ENCODE assay signal across 4 fruit fly cellular contexts in the genomic region with DNA sequence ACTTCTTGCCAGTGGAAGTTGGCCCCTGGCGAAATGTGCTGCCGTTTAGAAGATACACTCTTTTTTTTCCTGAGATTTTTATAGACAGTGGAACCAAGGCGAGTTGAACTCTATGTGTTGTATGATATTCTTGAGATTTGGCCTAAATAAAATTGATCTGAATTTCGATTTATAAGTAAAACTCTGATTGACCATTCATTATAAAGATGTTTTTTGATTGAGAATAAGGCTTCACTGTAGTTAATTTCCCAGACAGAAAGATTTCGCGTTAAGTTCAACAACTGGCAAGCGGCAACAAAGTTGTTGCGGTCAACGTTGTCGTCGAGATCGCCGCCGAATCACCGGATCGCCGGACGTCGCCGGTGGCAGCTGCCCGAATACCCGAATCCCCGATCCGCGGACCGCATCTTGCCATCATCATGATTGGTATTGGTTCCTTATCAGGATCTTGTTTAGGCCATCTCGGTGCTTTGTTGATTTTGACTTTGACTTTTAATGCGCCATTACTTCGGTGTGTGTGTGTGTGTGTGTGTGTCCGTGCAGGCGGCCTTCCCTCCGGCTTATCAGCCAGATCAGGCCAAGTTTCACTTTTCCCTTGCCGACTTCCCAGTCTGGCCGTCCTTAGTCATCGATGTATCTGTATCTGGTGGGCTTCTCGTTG.
TF ChIP-seq lines count a peak whose summit lies in the region.

No protein-coding gene starts in this region.

- TF ChIP-seq CTCF in whole organism, embryonic (GFP tag; optimal IDR thresholded peaks at IDR 0.05; lab: Kevin White, UChicago), result no peak

TF ChIP-seq in whole organism, embryonic, 481 proteins besides CTCF, POLR2A, EP300 and RAD21:
- TF ChIP-seq NC2β (GFP tag; optimal IDR thresholded peaks at IDR 0.05; lab: Kevin White, UChicago) (no peak), Meics (GFP tag; optimal IDR thresholded peaks at IDR 0.05; lab: Kevin White, UChicago) (no peak), CG16815 (GFP tag; optimal IDR thresholded peaks at IDR 0.05; lab: Kevin White, UChicago) (no peak), CG6791 (GFP tag; IDR thresholded peaks at IDR 0.05; lab: Robert Waterston, UW; ENCODE audit: partially characterized antibody) (no peak), grau (tag; optimal IDR thresholded peaks at IDR 0.05; lab: Kevin White, UChicago) (no peak), CG14050 (GFP tag; IDR thresholded peaks at IDR 0.05; lab: Robert Waterston, UW) (no peak), Stat92E (GFP tag; optimal IDR thresholded peaks at IDR 0.05; lab: Kevin White, UChicago) (no peak), Blimp-1 (GFP tag; optimal IDR thresholded peaks at IDR 0.05; lab: Kevin White, UChicago) (peak; percentile 7), grn (GFP tag; optimal IDR thresholded peaks at IDR 0.05; lab: Kevin White, UChicago) (peak; percentile 84), CG10274 (GFP tag; optimal IDR thresholded peaks at IDR 0.05; lab: Kevin White, UChicago) (no peak)
TF ChIP-seq in whole organism, embryonic: peak in this region for 2.

TF ChIP-seq in whole organism, prepupa, 60 proteins besides CTCF, POLR2A, EP300 and RAD21 (continues in another document):
- peak; percentile 66 for TF ChIP-seq CG3032 (tag; optimal IDR thresholded peaks at IDR 0.05; lab: Kevin White, UChicago)
- TF ChIP-seq Met (GFP tag; optimal IDR thresholded peaks at IDR 0.05; lab: Kevin White, UChicago), result peak; percentile 42
- peak; percentile 16 for TF ChIP-seq OdsH (GFP tag; optimal IDR thresholded peaks at IDR 0.05; lab: Kevin White, UChicago)
- TF ChIP-seq Blimp-1 (GFP tag; optimal IDR thresholded peaks at IDR 0.05; lab: Kevin White, UChicago), result peak; percentile 73
- TF ChIP-seq CG8119 (GFP tag; IDR thresholded peaks at IDR 0.05; lab: Robert Waterston, UW), result no peak
- TF ChIP-seq achi (GFP tag; optimal IDR thresholded peaks at IDR 0.05; lab: Kevin White, UChicago), result peak; percentile 39
- no peak for TF ChIP-seq CG11762 (GFP tag; optimal IDR thresholded peaks at IDR 0.05; lab: Kevin White, UChicago; ENCODE audit: insufficient read depth)
- peak; percentile 11 for TF ChIP-seq acj6 (GFP tag; optimal IDR thresholded peaks at IDR 0.05; lab: Kevin White, UChicago)
- peak in 1 of 2 experiments; percentile 37 for TF ChIP-seq ss (GFP tag; optimal IDR thresholded peaks at IDR 0.05; lab: Kevin White, UChicago)
- TF ChIP-seq CG16779 (tag; optimal IDR thresholded peaks at IDR 0.05; lab: Kevin White, UChicago), result no peak
- no peak for TF ChIP-seq Eip93F (GFP tag; optimal IDR thresholded peaks at IDR 0.05; lab: Kevin White, UChicago)
- TF ChIP-seq Sox14 (GFP tag; optimal IDR thresholded peaks at IDR 0.05; lab: Kevin White, UChicago), result no peak
- peak; percentile 48 for TF ChIP-seq svp (GFP tag; lab: Kevin White, UChicago)
- peak; percentile 53 for TF ChIP-seq CG3919 (GFP tag; optimal IDR thresholded peaks at IDR 0.05; lab: Kevin White, UChicago)
- peak; percentile 42 for TF ChIP-seq CG6808 (GFP tag; optimal IDR thresholded peaks at IDR 0.05; lab: Kevin White, UChicago)
- peak; percentile 27 for TF ChIP-seq pdm3 (GFP tag; optimal IDR thresholded peaks at IDR 0.05; lab: Kevin White, UChicago)
- TF ChIP-seq cyc (GFP tag; optimal IDR thresholded peaks at IDR 0.05; lab: Kevin White, UChicago), result peak; percentile 36
- TF ChIP-seq lz (GFP tag; optimal IDR thresholded peaks at IDR 0.05; lab: Kevin White, UChicago), result peak; percentile 21
- TF ChIP-seq net (GFP tag; optimal IDR thresholded peaks at IDR 0.05; lab: Kevin White, UChicago), result no peak
- TF ChIP-seq CG31627 (GFP tag; optimal IDR thresholded peaks at IDR 0.05; lab: Kevin White, UChicago), result peak; percentile 25
- TF ChIP-seq Hr39 (GFP tag; optimal IDR thresholded peaks at IDR 0.05; lab: Kevin White, UChicago), result peak; percentile 17
- peak; percentile 28 for TF ChIP-seq CG10631 (GFP tag; optimal IDR thresholded peaks at IDR 0.05; lab: Kevin White, UChicago)
- no peak for TF ChIP-seq Sox15 (GFP tag; optimal IDR thresholded peaks at IDR 0.05; lab: Kevin White, UChicago)
- peak; percentile 46 for TF ChIP-seq spab (GFP tag; optimal IDR thresholded peaks at IDR 0.05; lab: Kevin White, UChicago)

TF ChIP-seq in whole organism, pupa, 21 proteins besides CTCF, POLR2A, EP300 and RAD21:
- TF ChIP-seq CG12605 (GFP tag; IDR thresholded peaks at IDR 0.05; lab: Robert Waterston, UW) (no peak), fd96Ca (GFP tag; IDR thresholded peaks at IDR 0.05; lab: Robert Waterston, UW) (no peak), Snoo (tag; optimal IDR thresholded peaks at IDR 0.05; lab: Kevin White, UChicago) (peak; percentile 20), CG8159 (tag; optimal IDR thresholded peaks at IDR 0.05; lab: Kevin White, UChicago) (peak; percentile 71), CG8301 (tag; optimal IDR thresholded peaks at IDR 0.05; lab: Kevin White, UChicago) (no peak), CG13204 (GFP tag; optimal IDR thresholded peaks at IDR 0.05; lab: Kevin White, UChicago) (no peak), CG14655 (GFP tag; optimal IDR thresholded peaks at IDR 0.05; lab: Kevin White, UChicago) (no peak), Pif1A (GFP tag; optimal IDR thresholded peaks at IDR 0.05; lab: Kevin White, UChicago) (peak; percentile 39), CG4496 (GFP tag; IDR thresholded peaks at IDR 0.05; lab: Robert Waterston, UW) (no peak), CG17806 (tag; optimal IDR thresholded peaks at IDR 0.05; lab: Kevin White, UChicago) (peak; percentile 59), CG15710 (tag; optimal IDR thresholded peaks at IDR 0.05; lab: Kevin White, UChicago) (peak; percentile 72), Pif1B (GFP tag; optimal IDR thresholded peaks at IDR 0.05; lab: Kevin White, UChicago) (no peak), CG9948 (tag; optimal IDR thresholded peaks at IDR 0.05; lab: Kevin White, UChicago) (peak; percentile 37), EcR (GFP tag; optimal IDR thresholded peaks at IDR 0.05; lab: Kevin White, UChicago) (peak; percentile 52), Ets98B (GFP tag; IDR thresholded peaks at IDR 0.05; lab: Robert Waterston, UW) (no peak), gl (tag; optimal IDR thresholded peaks at IDR 0.05; lab: Kevin White, UChicago) (peak; percentile 28), CG32121 (GFP tag; IDR thresholded peaks at IDR 0.05; lab: Robert Waterston, UW) (no peak), D1 (tag; optimal IDR thresholded peaks at IDR 0.05; lab: Kevin White, UChicago) (no peak), CG10348 (GFP tag; IDR thresholded peaks at IDR 0.05; lab: Robert Waterston, UW) (no peak), rn (GFP tag; IDR thresholded peaks at IDR 0.05; lab: Robert Waterston, UW) (no peak), CG34367 (tag; optimal IDR thresholded peaks at IDR 0.05; lab: Kevin White, UChicago) (peak; percentile 48)

TF ChIP-seq in whole organism, wandering third instar larva, 38 proteins besides CTCF, POLR2A, EP300 and RAD21:
- peak; percentile 1 for TF ChIP-seq rgr (GFP tag; optimal IDR thresholded peaks at IDR 0.05; lab: Kevin White, UChicago)
- no peak for TF ChIP-seq Abd-B (GFP tag; optimal IDR thresholded peaks at IDR 0.05; lab: Kevin White, UChicago)
- TF ChIP-seq OdsH (GFP tag; optimal IDR thresholded peaks at IDR 0.05; lab: Kevin White, UChicago), result peak; percentile 15
- peak; percentile 75 for TF ChIP-seq woc (GFP tag; optimal IDR thresholded peaks at IDR 0.05; lab: Kevin White, UChicago)
- peak; percentile 55 for TF ChIP-seq fru (GFP tag; optimal IDR thresholded peaks at IDR 0.05; lab: Kevin White, UChicago)
- no peak for TF ChIP-seq GATAd (GFP tag; optimal IDR thresholded peaks at IDR 0.05; lab: Kevin White, UChicago)
- no peak for TF ChIP-seq sage (GFP tag; optimal IDR thresholded peaks at IDR 0.05; lab: Kevin White, UChicago)
- no peak for TF ChIP-seq Hr83 (GFP tag; optimal IDR thresholded peaks at IDR 0.05; lab: Kevin White, UChicago; ENCODE audit: poor library complexity, severe bottlenecking)
- peak; percentile 50 for TF ChIP-seq HLH106 (tag; optimal IDR thresholded peaks at IDR 0.05; lab: Kevin White, UChicago)
- TF ChIP-seq h (GFP tag; optimal IDR thresholded peaks at IDR 0.05; lab: Kevin White, UChicago), result peak; percentile 23
- TF ChIP-seq psq (GFP tag; optimal IDR thresholded peaks at IDR 0.05; lab: Kevin White, UChicago), result peak; percentile 2
- TF ChIP-seq foxo (GFP tag; optimal IDR thresholded peaks at IDR 0.05; lab: Kevin White, UChicago), result peak in 1 of 2 experiments; percentile 58
- peak; percentile 20 for TF ChIP-seq Hnf4 (GFP tag; optimal IDR thresholded peaks at IDR 0.05; lab: Kevin White, UChicago)
- TF ChIP-seq ey (GFP tag; optimal IDR thresholded peaks at IDR 0.05; lab: Kevin White, UChicago), result peak; percentile 25
